Fruit fly (Drosophila melanogaster) whole organism, embryonic: ENCODE data around the gene CG14965.

Source experiments
- Atf3 ChIP-seq: fragments of 200-800 bp; sonication (Bioruptor generic); optimal IDR thresholded peaks from 3 replicates; lab custom pipeline; 2016; ENCODE audit warnings: missing biosample characterization, missing genetic modification characterization
- B-H2 ChIP-seq: fragments of 200-800 bp; sonication (Bioruptor generic); optimal IDR thresholded peaks from 2 replicates; lab custom pipeline; 2018; ENCODE audit warnings: missing biosample characterization, mild to moderate bottlenecking, missing genetic modification characterization
- CG10959 ChIP-seq: fragments of 200-800 bp; sonication (Bioruptor generic); IDR thresholded peaks from 2 replicates; pipeline ENCODE4 v1.3.6; 2022; ENCODE audit warnings: missing biosample characterization, missing genetic modification characterization
- CG11093 ChIP-seq: fragments of 200-800 bp; sonication (Bioruptor generic); IDR thresholded peaks from 3 replicates; pipeline ENCODE4 v1.3.6; 2022; ENCODE audit warnings: missing biosample characterization, missing genetic modification characterization
- CG12391 ChIP-seq: fragments of 200-800 bp; sonication (Bioruptor generic); optimal IDR thresholded peaks from 3 replicates; lab custom pipeline; 2018; ENCODE audit warnings: missing biosample characterization, mild to moderate bottlenecking, missing genetic modification characterization, moderate library complexity
- CG13775 ChIP-seq: fragments of 200-800 bp; sonication (Bioruptor generic); optimal IDR thresholded peaks from 3 replicates; lab custom pipeline; 2017; ENCODE audit warnings: missing biosample characterization, mild to moderate bottlenecking, missing genetic modification characterization
- CG17186 ChIP-seq: fragments of 200-800 bp; sonication (Bioruptor generic); optimal IDR thresholded peaks from 3 replicates; lab custom pipeline; 2017; ENCODE audit warnings: missing biosample characterization, missing genetic modification reagents, missing genetic modification characterization
- CG1832 ChIP-seq: fragments of 200-800 bp; sonication (Bioruptor generic); optimal IDR thresholded peaks from 2 replicates; lab custom pipeline; 2017; ENCODE audit warnings: missing biosample characterization, mild to moderate bottlenecking, missing genetic modification characterization, inconsistent platforms
- CG2129 ChIP-seq: fragments of 200-800 bp; sonication (Bioruptor generic); IDR thresholded peaks from 2 replicates; pipeline ENCODE4 v1.3.6; 2022; ENCODE audit warnings: missing biosample characterization, missing genetic modification characterization; ENCODE audit not compliant: partially characterized antibody
- CG2199 ChIP-seq: fragments of 200-800 bp; sonication (Bioruptor generic); IDR thresholded peaks from 3 replicates; pipeline ENCODE4 v1.3.6; 2022; ENCODE audit warnings: missing biosample characterization, missing genetic modification characterization
- CG2678 ChIP-seq: fragments of 200-800 bp; sonication (Bioruptor generic); optimal IDR thresholded peaks from 3 replicates; lab custom pipeline; 2019; ENCODE audit warnings: missing biosample characterization, mild to moderate bottlenecking, missing genetic modification characterization, moderate library complexity
- CG31224 ChIP-seq: fragments of 200-800 bp; sonication (Bioruptor generic); IDR thresholded peaks from 2 replicates; pipeline ENCODE4 v1.3.6; 2022; ENCODE audit warnings: missing biosample characterization, missing genetic modification characterization
- CG33213 ChIP-seq: fragments of 200-800 bp; sonication (Bioruptor generic); optimal IDR thresholded peaks from 3 replicates; lab custom pipeline; 2016; ENCODE audit warnings: missing biosample characterization, missing genetic modification characterization
- CG5180 ChIP-seq: fragments of 200-800 bp; sonication (Bioruptor generic); optimal IDR thresholded peaks from 3 replicates; lab custom pipeline; 2017; ENCODE audit warnings: missing biosample characterization, missing genetic modification characterization, mild to moderate bottlenecking, moderate library complexity, missing genetic modification reagents
- CG6272 ChIP-seq: fragments of 200-800 bp; sonication (Bioruptor generic); IDR thresholded peaks from 2 replicates; pipeline ENCODE4 v1.3.6; 2022; ENCODE audit warnings: missing biosample characterization, missing genetic modification characterization
- CG8290 ChIP-seq, 3 experiments: fragments of 200-800 bp; sonication (Bioruptor generic); optimal IDR thresholded peaks; 2 replicates each; lab custom pipeline; 2016 to 2019; ENCODE audit warnings: missing biosample characterization in 3 of 3, missing genetic modification characterization in 3 of 3, mild to moderate bottlenecking in 2 of 3, moderate library complexity in 1 of 3
- Dp ChIP-seq: fragments of 200-800 bp; sonication (Bioruptor generic); optimal IDR thresholded peaks from 2 replicates; lab custom pipeline; 2018; ENCODE audit warnings: missing biosample characterization, mild to moderate bottlenecking, missing genetic modification characterization, moderate library complexity
- Dref ChIP-seq: fragments of 200-800 bp; sonication (Bioruptor generic); IDR thresholded peaks from 2 replicates; pipeline ENCODE4 v1.3.6; 2022; ENCODE audit warnings: missing biosample characterization, missing genetic modification characterization
- Ets65A ChIP-seq: fragments of 200-800 bp; sonication (Bioruptor generic); peaks from one replicate; lab custom pipeline; 2016; ENCODE audit warnings: missing biosample characterization, missing genetic modification characterization
- H15 ChIP-seq: fragments of 200-800 bp; sonication (Bioruptor generic); IDR thresholded peaks from 3 replicates; pipeline ENCODE4 v1.3.6; 2022; ENCODE audit warnings: missing biosample characterization, missing genetic modification characterization
- Hand ChIP-seq: fragments of 200-800 bp; sonication (Bioruptor generic); optimal IDR thresholded peaks from 2 replicates; lab custom pipeline; 2017; ENCODE audit warnings: mild to moderate bottlenecking, missing biosample characterization, missing genetic modification reagents, missing genetic modification characterization
- Hmr ChIP-seq: fragments of 200-800 bp; sonication (Bioruptor generic); optimal IDR thresholded peaks from 3 replicates; lab custom pipeline; 2017; ENCODE audit warnings: mild to moderate bottlenecking, missing biosample characterization, missing genetic modification reagents, missing genetic modification characterization
- Hr51 ChIP-seq, 2 experiments: fragments of 200-800 bp; sonication (Bioruptor generic); optimal IDR thresholded peaks; 2 replicates in 1 of 2; 3 replicates in 1 of 2; lab custom pipeline; 2016 to 2018; ENCODE audit warnings: missing biosample characterization in 2 of 2, missing genetic modification characterization in 2 of 2, mild to moderate bottlenecking in 1 of 2, moderate library complexity in 1 of 2
- Hr78 ChIP-seq, 2 experiments: fragments of 200-800 bp in 1 of 2; fragments of >200 bp in 1 of 2; sonication (Bioruptor generic) in 1 of 2; optimal IDR thresholded peaks; 2 replicates each; lab custom pipeline; 2017 to 2019; ENCODE audit warnings: missing biosample characterization in 2 of 2, missing genetic modification characterization in 2 of 2, mild to moderate bottlenecking in 1 of 2, moderate library complexity in 1 of 2
- NC2β ChIP-seq: fragments of 200-800 bp; sonication (Bioruptor generic); optimal IDR thresholded peaks from 2 replicates; lab custom pipeline; 2016; ENCODE audit warnings: missing biosample characterization, missing genetic modification characterization
- NfI ChIP-seq: fragments of 200-800 bp; sonication (Bioruptor generic); optimal IDR thresholded peaks from 3 replicates; lab custom pipeline; 2018; ENCODE audit warnings: missing biosample characterization, mild to moderate bottlenecking, missing genetic modification characterization, moderate library complexity
- PHDP ChIP-seq: fragments of 200-800 bp; sonication (Bioruptor generic); optimal IDR thresholded peaks from 3 replicates; lab custom pipeline; 2018; ENCODE audit warnings: missing biosample characterization, mild to moderate bottlenecking, missing genetic modification characterization, moderate library complexity
- Six4 ChIP-seq: fragments of 200-800 bp; sonication (Bioruptor generic); optimal IDR thresholded peaks from 2 replicates; lab custom pipeline; 2016; ENCODE audit warnings: missing biosample characterization, missing genetic modification characterization
- Spps ChIP-seq: fragments of 200-800 bp; sonication (Bioruptor generic); optimal IDR thresholded peaks from 2 replicates; lab custom pipeline; 2018; ENCODE audit warnings: missing biosample characterization, mild to moderate bottlenecking, missing genetic modification characterization
- Vsx1 ChIP-seq: fragments of 200-800 bp; sonication (Bioruptor generic); optimal IDR thresholded peaks from 2 replicates; lab custom pipeline; 2017; ENCODE audit warnings: missing biosample characterization, mild to moderate bottlenecking, missing genetic modification characterization, missing genetic modification reagents
- abd-A ChIP-seq: fragments of 200-800 bp; sonication (Bioruptor generic); optimal IDR thresholded peaks from 3 replicates; lab custom pipeline; 2019; ENCODE audit warnings: missing biosample characterization, mild to moderate bottlenecking, missing genetic modification characterization, moderate library complexity
- bcd ChIP-seq: fragments of 200-800 bp; sonication (Bioruptor generic); optimal IDR thresholded peaks from 2 replicates; lab custom pipeline; 2017; ENCODE audit warnings: missing biosample characterization, mild to moderate bottlenecking, missing genetic modification characterization
- cad ChIP-seq: fragments of >200 bp; optimal IDR thresholded peaks from 2 replicates; lab custom pipeline; 2017; ENCODE audit warnings: missing biosample characterization, missing genetic modification characterization
- cg ChIP-seq: fragments of 200-800 bp; sonication (Bioruptor generic); optimal IDR thresholded peaks from 3 replicates; lab custom pipeline; 2019; ENCODE audit warnings: missing biosample characterization, mild to moderate bottlenecking, missing genetic modification characterization, moderate library complexity
- disco-r ChIP-seq: fragments of 200-800 bp; sonication (Bioruptor generic); optimal IDR thresholded peaks from 2 replicates; lab custom pipeline; 2016; ENCODE audit warnings: missing biosample characterization, missing genetic modification characterization
- dmrt99B ChIP-seq: fragments of 200-800 bp; sonication (Bioruptor generic); optimal IDR thresholded peaks from 2 replicates; lab custom pipeline; 2018; ENCODE audit warnings: missing biosample characterization, mild to moderate bottlenecking, missing genetic modification characterization, moderate library complexity
- dpn ChIP-seq, 2 experiments: fragments of 200-800 bp; sonication (Bioruptor generic); optimal IDR thresholded peaks; 3 replicates each; lab custom pipeline; 2016; ENCODE audit warnings: missing biosample characterization in 2 of 2, missing genetic modification characterization in 2 of 2
- emc ChIP-seq: fragments of 200-800 bp; sonication (Bioruptor generic); optimal IDR thresholded peaks from 2 replicates; lab custom pipeline; 2016; ENCODE audit warnings: missing biosample characterization, missing genetic modification characterization
- eve ChIP-seq, 2 experiments: fragments of >200 bp; optimal IDR thresholded peaks; 2 replicates each; lab custom pipeline; 2017; ENCODE audit warnings: missing biosample characterization in 2 of 2, missing genetic modification characterization in 2 of 2
- fd96Cb ChIP-seq: fragments of 200-800 bp; sonication (Bioruptor generic); optimal IDR thresholded peaks from 2 replicates; lab custom pipeline; 2018; ENCODE audit warnings: missing biosample characterization, mild to moderate bottlenecking, missing genetic modification characterization, moderate library complexity
- gce ChIP-seq: fragments of 200-800 bp; sonication (Bioruptor generic); IDR thresholded peaks from 3 replicates; pipeline ENCODE4 v1.3.6; 2022; ENCODE audit warnings: missing biosample characterization, missing genetic modification characterization
- gro ChIP-seq: fragments of 200-800 bp; sonication (Bioruptor generic); optimal IDR thresholded peaks from 2 replicates; lab custom pipeline; 2016; ENCODE audit warnings: missing biosample characterization, missing genetic modification characterization
- hb ChIP-seq: fragments of 200-800 bp; sonication (Bioruptor generic); IDR thresholded peaks from 3 replicates; pipeline ENCODE4 v1.3.6; 2022; ENCODE audit warnings: missing biosample characterization, missing genetic modification characterization; ENCODE audit not compliant: partially characterized antibody
- kni ChIP-seq: fragments of 200-800 bp; sonication (Bioruptor generic); optimal IDR thresholded peaks from 3 replicates; lab custom pipeline; 2017; ENCODE audit warnings: mild to moderate bottlenecking, missing biosample characterization, missing genetic modification reagents, missing genetic modification characterization
- nau ChIP-seq: fragments of 200-800 bp; sonication (Bioruptor generic); optimal IDR thresholded peaks from 3 replicates; lab custom pipeline; 2017; ENCODE audit warnings: missing biosample characterization, mild to moderate bottlenecking, missing genetic modification characterization, missing genetic modification reagents
- sens ChIP-seq: fragments of 200-800 bp; sonication (Bioruptor generic); peaks from one replicate; lab custom pipeline; 2016; ENCODE audit warnings: missing biosample characterization, missing genetic modification characterization
- so ChIP-seq: fragments of 200-800 bp; sonication (Bioruptor generic); IDR thresholded peaks from 3 replicates; pipeline ENCODE4 v1.3.6; 2022; ENCODE audit warnings: missing biosample characterization, missing genetic modification characterization
- vfl ChIP-seq: fragments of 200-800 bp; sonication (Bioruptor generic); optimal IDR thresholded peaks from 2 replicates; lab custom pipeline; 2016; ENCODE audit warnings: missing biosample characterization, missing genetic modification characterization
- wdn ChIP-seq: fragments of 200-800 bp; sonication (Bioruptor generic); IDR thresholded peaks from 2 replicates; pipeline ENCODE4 v1.3.6; 2022; ENCODE audit warnings: missing biosample characterization, missing genetic modification characterization
- zen ChIP-seq: fragments of 200-800 bp; sonication (Bioruptor generic); optimal IDR thresholded peaks from 3 replicates; lab custom pipeline; 2018; ENCODE audit warnings: missing biosample characterization, mild to moderate bottlenecking, missing genetic modification characterization, moderate library complexity

CG14965 gene

dm6 chr3L:3143383-3143962 is 48.8 kb downstream of the CG14965 start, which contains the start of the genes CG11537 and Alg2 (continued):
- TF ChIP-seq CG8290 (GFP tag; optimal IDR thresholded peaks at IDR 0.05; lab: Kevin White, UChicago) = no peak
- TF ChIP-seq CG8290 (tag; optimal IDR thresholded peaks at IDR 0.05; lab: Kevin White, UChicago) = peak in 1 of 2 experiments; percentile 33
- TF ChIP-seq gce (GFP tag; lab: Robert Waterston, UW) = no peak
- TF ChIP-seq B-H2 (GFP tag; lab: Kevin White, UChicago) = no peak
- no peak for TF ChIP-seq vfl (GFP tag; lab: Kevin White, UChicago)
- no peak for TF ChIP-seq gro (GFP tag; lab: Kevin White, UChicago)
- TF ChIP-seq kni (GFP tag; lab: Kevin White, UChicago) = no peak
- TF ChIP-seq CG13775 = peak; percentile 25
- TF ChIP-seq Dref (GFP tag; lab: Robert Waterston, UW) = no peak
- TF ChIP-seq so (GFP tag; lab: Robert Waterston, UW) = no peak
- peak; percentile 56 for TF ChIP-seq sens (GFP tag; lab: Kevin White, UChicago)
- no peak for TF ChIP-seq cad (GFP tag; lab: Kevin White, UChicago)
- no peak for TF ChIP-seq CG33213 (GFP tag; lab: Kevin White, UChicago)
- peak; percentile 29 for TF ChIP-seq Dp (GFP tag; lab: Kevin White, UChicago)
- TF ChIP-seq NfI (GFP tag; lab: Kevin White, UChicago) = peak; percentile 4
- TF ChIP-seq CG1832 (GFP tag; lab: Kevin White, UChicago) = no peak
- no peak for TF ChIP-seq emc (GFP tag; lab: Kevin White, UChicago)
- TF ChIP-seq abd-A (tag; lab: Kevin White, UChicago) = no peak
- peak in 1 of 2 experiments; percentile 14 for TF ChIP-seq Hr51 (GFP tag; optimal IDR thresholded peaks at IDR 0.05; lab: Kevin White, UChicago)
- TF ChIP-seq Ets65A = no peak
- TF ChIP-seq Six4 = no peak
- TF ChIP-seq CG11093 (GFP tag; lab: Robert Waterston, UW) = no peak
- TF ChIP-seq NC2β = no peak
- TF ChIP-seq CG2678 (tag; lab: Kevin White, UChicago) = peak; percentile 42
- TF ChIP-seq CG6272 (GFP tag; lab: Robert Waterston, UW) = no peak; the same call in 1 of the 2 replicates
- no peak for TF ChIP-seq Spps (tag; lab: Kevin White, UChicago)
- TF ChIP-seq nau (GFP tag; lab: Kevin White, UChicago) = no peak
- TF ChIP-seq PHDP (tag; lab: Kevin White, UChicago) = no peak
- no peak for TF ChIP-seq fd96Cb (tag; lab: Kevin White, UChicago)
- no peak for TF ChIP-seq cg (GFP tag; lab: Kevin White, UChicago)
- no peak for TF ChIP-seq hb (GFP tag; lab: Robert Waterston, UW)
- TF ChIP-seq CG2199 = no peak
- no peak for TF ChIP-seq Hand (GFP tag; lab: Kevin White, UChicago)
- no peak for TF ChIP-seq Atf3 (GFP tag; lab: Kevin White, UChicago)
- TF ChIP-seq CG12391 (tag; lab: Kevin White, UChicago) = peak; percentile 47
- TF ChIP-seq wdn = no peak
- no peak for TF ChIP-seq eve (GFP tag; optimal IDR thresholded peaks at IDR 0.05; lab: Kevin White, UChicago)
- no peak for TF ChIP-seq H15 (GFP tag; lab: Robert Waterston, UW)
- peak; percentile 15 for TF ChIP-seq bcd (GFP tag; lab: Kevin White, UChicago)
- no peak for TF ChIP-seq CG2129 (GFP tag; lab: Robert Waterston, UW)
- no peak for TF ChIP-seq Vsx1
- peak; percentile 24 for TF ChIP-seq CG17186 (GFP tag; lab: Kevin White, UChicago)
- no peak for TF ChIP-seq disco-r (GFP tag; lab: Kevin White, UChicago)
- no peak for TF ChIP-seq zen (tag; lab: Kevin White, UChicago)
- TF ChIP-seq dmrt99B (tag; lab: Kevin White, UChicago) = no peak
- no peak for TF ChIP-seq CG10959 (GFP tag; lab: Robert Waterston, UW)
- TF ChIP-seq Hmr (GFP tag; lab: Kevin White, UChicago) = no peak
- TF ChIP-seq dpn (GFP tag; optimal IDR thresholded peaks at IDR 0.05; lab: Kevin White, UChicago) = no peak
- no peak for TF ChIP-seq CG5180 (GFP tag; lab: Kevin White, UChicago)
- no peak for TF ChIP-seq CG31224 (GFP tag; lab: Robert Waterston, UW)
- no peak for TF ChIP-seq Hr78 (GFP tag; optimal IDR thresholded peaks at IDR 0.05; lab: Kevin White, UChicago)
